Fruit fly (Drosophila melanogaster) whole organism, embryonic: ENCODE data around the gene CG45066.

Experiments used
- Atf3 ChIP-seq: fragments of 200-800 bp; sonication (Bioruptor generic); optimal IDR thresholded peaks from 3 replicates; lab custom pipeline; 2016; ENCODE audit warnings: missing biosample characterization, missing genetic modification characterization
- Bteb2 ChIP-seq: fragments of 200-800 bp; sonication (Bioruptor generic); optimal IDR thresholded peaks from 2 replicates; lab custom pipeline; 2016; ENCODE audit warnings: missing biosample characterization, missing genetic modification characterization
- CG12236 ChIP-seq: fragments of 200-800 bp; sonication (Bioruptor generic); optimal IDR thresholded peaks from 2 replicates; lab custom pipeline; 2016; ENCODE audit warnings: missing biosample characterization, missing genetic modification characterization
- CG15514 ChIP-seq: fragments of 200-800 bp; sonication (Bioruptor generic); optimal IDR thresholded peaks from 3 replicates; lab custom pipeline; 2017; ENCODE audit warnings: missing biosample characterization, missing genetic modification characterization, mild to moderate bottlenecking, moderate library complexity, missing genetic modification reagents
- CG16863 ChIP-seq: fragments of 200-800 bp; sonication (Bioruptor generic); optimal IDR thresholded peaks from 3 replicates; lab custom pipeline; 2016; ENCODE audit warnings: missing biosample characterization, missing genetic modification characterization
- CG3163 ChIP-seq: fragments of 200-800 bp; sonication (Bioruptor generic); optimal IDR thresholded peaks from 3 replicates; lab custom pipeline; 2016; ENCODE audit warnings: missing biosample characterization, missing genetic modification characterization
- CG3281 ChIP-seq: fragments of 200-800 bp; sonication (Bioruptor generic); optimal IDR thresholded peaks from 3 replicates; lab custom pipeline; 2017; ENCODE audit warnings: missing biosample characterization, mild to moderate bottlenecking, missing genetic modification characterization
- CG34376 ChIP-seq: fragments of 200-800 bp; sonication (Bioruptor generic); optimal IDR thresholded peaks from 2 replicates; lab custom pipeline; 2018; ENCODE audit warnings: missing biosample characterization, mild to moderate bottlenecking, missing genetic modification characterization
- CG3847 ChIP-seq: fragments of 200-800 bp; sonication (Bioruptor generic); IDR thresholded peaks from 2 replicates; pipeline ENCODE4 v1.3.6; 2022; ENCODE audit warnings: missing biosample characterization, missing genetic modification characterization
- CG4707 ChIP-seq: fragments of 200-800 bp; sonication (Bioruptor generic); optimal IDR thresholded peaks from 2 replicates; lab custom pipeline; 2018; ENCODE audit warnings: missing biosample characterization, mild to moderate bottlenecking, missing genetic modification characterization, moderate library complexity
- CG5953 ChIP-seq: fragments of 200-800 bp; sonication (Bioruptor generic); IDR thresholded peaks from 2 replicates; pipeline ENCODE4 v1.3.6; 2022; ENCODE audit warnings: missing biosample characterization, missing genetic modification characterization
- CG6654 ChIP-seq: fragments of 200-800 bp; sonication (Bioruptor generic); optimal IDR thresholded peaks from 2 replicates; lab custom pipeline; 2017; ENCODE audit warnings: missing biosample characterization, mild to moderate bottlenecking, missing genetic modification characterization
- CG6854 ChIP-seq: fragments of 200-800 bp; sonication (Bioruptor generic); optimal IDR thresholded peaks from 3 replicates; lab custom pipeline; 2017; ENCODE audit warnings: missing biosample characterization, mild to moderate bottlenecking, missing genetic modification characterization
- CG7357 ChIP-seq: fragments of 200-800 bp; sonication (Bioruptor generic); IDR thresholded peaks from 3 replicates; pipeline ENCODE4 v1.3.6; 2022; ENCODE audit warnings: missing biosample characterization, missing genetic modification characterization
- CG7987 ChIP-seq: fragments of 200-800 bp; sonication (Bioruptor generic); optimal IDR thresholded peaks from 2 replicates; lab custom pipeline; 2018; ENCODE audit warnings: missing biosample characterization, mild to moderate bottlenecking, missing genetic modification characterization, moderate library complexity
- CG8359 ChIP-seq: fragments of 200-800 bp; sonication (Bioruptor generic); optimal IDR thresholded peaks from 2 replicates; lab custom pipeline; 2017; ENCODE audit warnings: missing biosample characterization, mild to moderate bottlenecking, missing genetic modification characterization, borderline replicate concordance
- CG8924 ChIP-seq: fragments of 200-800 bp; optimal IDR thresholded peaks from 3 replicates; lab custom pipeline; 2019; ENCODE audit warnings: missing biosample characterization, mild to moderate bottlenecking, missing genetic modification characterization, moderate library complexity
- Dp ChIP-seq: fragments of 200-800 bp; sonication (Bioruptor generic); optimal IDR thresholded peaks from 2 replicates; lab custom pipeline; 2018; ENCODE audit warnings: missing biosample characterization, mild to moderate bottlenecking, missing genetic modification characterization, moderate library complexity
- GATAe ChIP-seq: fragments of 200-800 bp; sonication (Bioruptor generic); conservative IDR thresholded peaks from 2 replicates; pipeline ENCODE4 v1.3.6; 2022; ENCODE audit warnings: missing biosample characterization, missing genetic modification characterization
- HLH3B ChIP-seq: fragments of 200-800 bp; sonication (Bioruptor generic); IDR thresholded peaks from 2 replicates; pipeline ENCODE4 v1.3.6; 2022; ENCODE audit warnings: missing biosample characterization, missing genetic modification characterization
- Hand ChIP-seq: fragments of 200-800 bp; sonication (Bioruptor generic); optimal IDR thresholded peaks from 2 replicates; lab custom pipeline; 2017; ENCODE audit warnings: mild to moderate bottlenecking, missing biosample characterization, missing genetic modification reagents, missing genetic modification characterization
- Optix ChIP-seq: fragments of 200-800 bp; sonication (Bioruptor generic); IDR thresholded peaks from 3 replicates; pipeline ENCODE4 v1.3.6; 2022; ENCODE audit warnings: missing biosample characterization, missing genetic modification characterization
- Sry-δ ChIP-seq: fragments of 200-800 bp; sonication (Bioruptor generic); optimal IDR thresholded peaks from 2 replicates; lab custom pipeline; 2016; ENCODE audit warnings: missing biosample characterization, missing genetic modification characterization
- TFAM ChIP-seq: fragments of 200-800 bp; sonication (Bioruptor generic); optimal IDR thresholded peaks from 2 replicates; lab custom pipeline; 2017; ENCODE audit warnings: missing biosample characterization, missing genetic modification characterization, inconsistent platforms
- Xbp1 ChIP-seq: fragments of 200-800 bp; sonication (Bioruptor generic); optimal IDR thresholded peaks from 3 replicates; lab custom pipeline; 2016; ENCODE audit warnings: missing biosample characterization, mild to moderate bottlenecking, missing genetic modification characterization
- ap ChIP-seq: fragments of 200-800 bp; sonication (Bioruptor generic); IDR thresholded peaks from 2 replicates; pipeline ENCODE4 v1.3.6; 2022; ENCODE audit warnings: missing biosample characterization, missing genetic modification characterization
- cas ChIP-seq: fragments of 200-800 bp; sonication (Bioruptor generic); IDR thresholded peaks from 2 replicates; pipeline ENCODE4 v1.3.6; 2022; ENCODE audit warnings: missing biosample characterization, missing genetic modification characterization
- corto ChIP-seq: fragments of 200-800 bp; sonication (Bioruptor generic); optimal IDR thresholded peaks from 2 replicates; lab custom pipeline; 2016; ENCODE audit warnings: missing biosample characterization, mild to moderate bottlenecking, missing genetic modification characterization, moderate library complexity
- cwo ChIP-seq: fragments of 200-800 bp; sonication (Bioruptor generic); optimal IDR thresholded peaks from 3 replicates; lab custom pipeline; 2017; ENCODE audit warnings: missing biosample characterization, missing genetic modification characterization, mild to moderate bottlenecking, moderate library complexity, missing genetic modification reagents
- ems ChIP-seq: fragments of 200-800 bp; sonication (Bioruptor generic); optimal IDR thresholded peaks from 3 replicates; lab custom pipeline; 2016; ENCODE audit warnings: missing biosample characterization, missing genetic modification characterization
- her ChIP-seq: fragments of 200-800 bp; sonication (Bioruptor generic); optimal IDR thresholded peaks from 2 replicates; lab custom pipeline; 2016; ENCODE audit warnings: missing biosample characterization, missing genetic modification characterization
- ind ChIP-seq: fragments of 200-800 bp; sonication (Bioruptor generic); optimal IDR thresholded peaks from 3 replicates; lab custom pipeline; 2016; ENCODE audit warnings: missing biosample characterization, missing genetic modification characterization
- knrl ChIP-seq: fragments of 200-800 bp; sonication (Bioruptor generic); IDR thresholded peaks from 3 replicates; pipeline ENCODE4 v1.3.6; 2022; ENCODE audit warnings: missing biosample characterization, missing genetic modification characterization; ENCODE audit not compliant: partially characterized antibody
- pnt ChIP-seq: fragments of 200-800 bp; sonication (Bioruptor generic); optimal IDR thresholded peaks from 3 replicates; lab custom pipeline; 2016; ENCODE audit warnings: missing biosample characterization, missing genetic modification characterization
- sima ChIP-seq: fragments of 200-800 bp; sonication (Bioruptor generic); optimal IDR thresholded peaks from 2 replicates; lab custom pipeline; 2016; ENCODE audit warnings: missing biosample characterization, missing genetic modification characterization
- sob ChIP-seq: fragments of 200-800 bp; sonication (Bioruptor generic); IDR thresholded peaks from 2 replicates; pipeline ENCODE4 v1.3.6; 2022; ENCODE audit warnings: missing biosample characterization, missing genetic modification characterization
- ssp ChIP-seq: fragments of 200-800 bp; sonication (Bioruptor generic); IDR thresholded peaks from 2 replicates; pipeline ENCODE4 v1.3.6; 2022; ENCODE audit warnings: missing biosample characterization, missing genetic modification characterization
- stc ChIP-seq: fragments of 200-800 bp; sonication (Bioruptor generic); IDR thresholded peaks from 2 replicates; pipeline ENCODE4 v1.3.6; 2022; ENCODE audit warnings: missing biosample characterization, missing genetic modification characterization
- tap ChIP-seq: fragments of 200-800 bp; optimal IDR thresholded peaks from 3 replicates; lab custom pipeline; 2019; ENCODE audit warnings: missing biosample characterization, mild to moderate bottlenecking, missing genetic modification characterization, moderate library complexity
- zen ChIP-seq: fragments of 200-800 bp; sonication (Bioruptor generic); optimal IDR thresholded peaks from 3 replicates; lab custom pipeline; 2018; ENCODE audit warnings: missing biosample characterization, mild to moderate bottlenecking, missing genetic modification characterization, moderate library complexity

The CG45066 gene

DNA sequence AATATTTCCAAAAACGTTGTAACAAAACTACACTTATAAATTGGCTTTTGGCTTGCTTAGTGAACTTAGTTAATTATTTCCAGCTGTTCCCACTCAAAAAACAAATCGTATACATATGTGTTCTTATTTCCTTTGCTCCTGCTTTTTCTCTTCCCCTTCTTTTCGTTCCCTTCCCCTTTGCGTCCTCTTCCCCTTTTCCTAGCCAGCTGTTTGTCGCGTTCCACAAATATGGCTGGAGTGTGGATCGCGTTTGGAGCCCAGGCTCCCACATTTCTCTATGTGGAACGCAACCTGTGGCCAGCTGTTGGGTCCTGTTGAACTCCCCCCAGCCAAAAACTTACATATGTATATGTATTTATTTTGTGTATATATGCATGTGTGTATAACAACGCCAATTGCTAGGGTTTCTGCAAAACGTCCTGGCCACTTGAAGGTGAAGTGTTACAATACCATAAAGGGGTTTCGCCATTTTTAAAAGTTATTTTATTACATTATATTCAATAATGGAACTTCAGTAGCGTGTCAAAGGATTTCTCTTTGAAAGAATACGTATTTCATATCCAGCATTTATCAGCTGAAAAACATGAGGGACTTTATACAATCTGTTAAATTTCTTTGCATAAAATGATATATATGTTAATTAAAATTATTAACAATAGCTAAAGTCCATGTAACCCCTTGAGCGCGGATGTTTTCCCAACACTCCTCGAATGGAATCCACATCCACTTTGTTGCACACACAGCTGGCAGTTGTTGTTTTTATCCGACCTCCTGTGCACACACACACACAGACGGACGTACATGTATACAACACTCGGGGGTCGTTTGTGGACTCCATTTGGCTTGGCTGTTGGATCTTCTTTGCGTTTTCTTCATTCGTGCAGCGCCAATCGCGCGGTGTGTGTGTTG lies 39.1 kb downstream of the CG45066 start (continued):
- TF ChIP-seq stc (GFP tag; lab: Robert Waterston, UW) (no peak), sima (GFP tag; lab: Kevin White, UChicago) (no peak), cas (GFP tag; lab: Robert Waterston, UW) (no peak), CG12236 (GFP tag; lab: Kevin White, UChicago) (no peak), CG8924 (tag; lab: Kevin White, UChicago) (peak; percentile 48), CG8359 (GFP tag; lab: Kevin White, UChicago) (no peak), ssp (GFP tag; lab: Robert Waterston, UW) (no peak), ems (GFP tag; lab: Kevin White, UChicago) (no peak), Hand (GFP tag; lab: Kevin White, UChicago) (no peak), Dp (GFP tag; lab: Kevin White, UChicago) (no peak), her (GFP tag; lab: Kevin White, UChicago) (no peak), sob (no peak), CG5953 (GFP tag; lab: Robert Waterston, UW) (no peak), CG7987 (GFP tag; lab: Kevin White, UChicago) (no peak), GATAe (no peak), corto (GFP tag; lab: Kevin White, UChicago) (no peak), HLH3B (GFP tag; lab: Robert Waterston, UW) (no peak), CG4707 (no peak), CG34376 (GFP tag; lab: Kevin White, UChicago) (no peak), knrl (GFP tag; lab: Robert Waterston, UW) (no peak), CG6854 (no peak), Optix (GFP tag; lab: Robert Waterston, UW) (no peak), CG3847 (GFP tag; lab: Robert Waterston, UW) (no peak), TFAM (GFP tag; lab: Kevin White, UChicago) (no peak), CG16863 (GFP tag; lab: Kevin White, UChicago) (no peak), Bteb2 (GFP tag; lab: Kevin White, UChicago) (no peak), cwo (GFP tag; lab: Kevin White, UChicago) (peak; percentile 16), ap (GFP tag; lab: Robert Waterston, UW) (no peak), pnt (GFP tag; lab: Kevin White, UChicago) (no peak), tap (tag; lab: Kevin White, UChicago) (no peak), CG3281 (GFP tag; lab: Kevin White, UChicago) (no peak), CG3163 (GFP tag; lab: Kevin White, UChicago) (no peak), zen (tag; lab: Kevin White, UChicago) (no peak), CG15514 (GFP tag; lab: Kevin White, UChicago) (peak; percentile 16), CG7357 (GFP tag; lab: Robert Waterston, UW) (no peak), CG6654 (GFP tag; lab: Kevin White, UChicago) (no peak), Sry-δ (no peak), Atf3 (GFP tag; lab: Kevin White, UChicago) (no peak), Xbp1 (GFP tag; lab: Kevin White, UChicago) (no peak), ind (GFP tag; lab: Kevin White, UChicago) (no peak)
